Fruit fly (Drosophila melanogaster) whole organism, embryonic: ENCODE data around the gene CG14000.

Experiments used
- Abd-B ChIP-seq: fragments of 200-800 bp; sonication (Bioruptor generic); optimal IDR thresholded peaks from 2 replicates; lab custom pipeline; 2018; ENCODE audit warnings: missing biosample characterization, mild to moderate bottlenecking, missing genetic modification characterization, moderate library complexity
- Antp ChIP-seq: fragments of 200-800 bp; sonication (Bioruptor generic); optimal IDR thresholded peaks from 3 replicates; lab custom pipeline; 2016; ENCODE audit warnings: missing biosample characterization, missing genetic modification characterization
- Bgb ChIP-seq: fragments of 200-800 bp; sonication (Bioruptor generic); IDR thresholded peaks from 2 replicates; pipeline ENCODE4 v1.3.6; 2022; ENCODE audit warnings: missing biosample characterization, missing genetic modification characterization; ENCODE audit not compliant: partially characterized antibody
- CG10209 ChIP-seq: fragments of 200-800 bp; sonication (Bioruptor generic); optimal IDR thresholded peaks from 3 replicates; lab custom pipeline; 2017; ENCODE audit warnings: missing biosample characterization, mild to moderate bottlenecking, missing genetic modification characterization, missing genetic modification reagents
- CG11398 ChIP-seq: fragments of 200-800 bp; sonication (Bioruptor generic); optimal IDR thresholded peaks from 2 replicates; lab custom pipeline; 2016; ENCODE audit warnings: missing biosample characterization, missing genetic modification characterization
- CG12071 ChIP-seq: fragments of 200-800 bp; sonication (Bioruptor generic); optimal IDR thresholded peaks from 3 replicates; lab custom pipeline; 2018; ENCODE audit warnings: missing biosample characterization, mild to moderate bottlenecking, missing genetic modification characterization
- CG12391 ChIP-seq: fragments of 200-800 bp; sonication (Bioruptor generic); optimal IDR thresholded peaks from 3 replicates; lab custom pipeline; 2018; ENCODE audit warnings: missing biosample characterization, mild to moderate bottlenecking, missing genetic modification characterization, moderate library complexity
- CG14965 ChIP-seq: fragments of 200-800 bp; sonication (Bioruptor generic); optimal IDR thresholded peaks from 2 replicates; lab custom pipeline; 2016; ENCODE audit warnings: missing biosample characterization, missing genetic modification characterization, borderline replicate concordance
- CG15479 ChIP-seq: fragments of 200-800 bp; sonication (Bioruptor generic); optimal IDR thresholded peaks from 3 replicates; lab custom pipeline; 2019; ENCODE audit warnings: missing biosample characterization, mild to moderate bottlenecking, missing genetic modification characterization, moderate library complexity
- CG1603 ChIP-seq: fragments of 200-800 bp; sonication (Bioruptor generic); optimal IDR thresholded peaks from 2 replicates; lab custom pipeline; 2019; ENCODE audit warnings: missing biosample characterization, mild to moderate bottlenecking, missing genetic modification characterization, moderate library complexity
- CG16779 ChIP-seq: fragments of 200-800 bp; sonication (Bioruptor generic); IDR thresholded peaks from 2 replicates; pipeline ENCODE4 v1.3.6; 2022; ENCODE audit warnings: missing biosample characterization, missing genetic modification characterization
- CG17361 ChIP-seq: fragments of 200-800 bp; sonication (Bioruptor generic); IDR thresholded peaks from 3 replicates; pipeline ENCODE4 v1.3.6; 2022; ENCODE audit warnings: missing biosample characterization, missing genetic modification characterization
- CG17612 ChIP-seq: fragments of 200-800 bp; sonication (Bioruptor generic); IDR thresholded peaks from 2 replicates; pipeline ENCODE4 v1.3.6; 2022; ENCODE audit warnings: missing biosample characterization, missing genetic modification characterization
- CG17802 ChIP-seq: fragments of 200-800 bp; sonication (Bioruptor generic); optimal IDR thresholded peaks from 2 replicates; lab custom pipeline; 2018; ENCODE audit warnings: missing biosample characterization, mild to moderate bottlenecking, missing genetic modification characterization, moderate library complexity
- CG18599 ChIP-seq: fragments of 200-800 bp; sonication (Bioruptor generic); optimal IDR thresholded peaks from 3 replicates; lab custom pipeline; 2017; ENCODE audit warnings: missing biosample characterization, missing genetic modification characterization, mild to moderate bottlenecking, moderate library complexity, missing genetic modification reagents
- CG18764 ChIP-seq: fragments of 200-800 bp; sonication (Bioruptor generic); optimal IDR thresholded peaks from 3 replicates; lab custom pipeline; 2016; ENCODE audit warnings: missing biosample characterization, missing genetic modification characterization
- CG2129 ChIP-seq: fragments of 200-800 bp; sonication (Bioruptor generic); IDR thresholded peaks from 2 replicates; pipeline ENCODE4 v1.3.6; 2022; ENCODE audit warnings: missing biosample characterization, missing genetic modification characterization; ENCODE audit not compliant: partially characterized antibody
- CG2199 ChIP-seq: fragments of 200-800 bp; sonication (Bioruptor generic); IDR thresholded peaks from 3 replicates; pipeline ENCODE4 v1.3.6; 2022; ENCODE audit warnings: missing biosample characterization, missing genetic modification characterization
- CG4730 ChIP-seq: fragments of 200-800 bp; sonication (Bioruptor generic); IDR thresholded peaks from 2 replicates; pipeline ENCODE4 v1.3.6; 2022; ENCODE audit warnings: missing biosample characterization, missing genetic modification characterization
- CG7357 ChIP-seq: fragments of 200-800 bp; sonication (Bioruptor generic); IDR thresholded peaks from 3 replicates; pipeline ENCODE4 v1.3.6; 2022; ENCODE audit warnings: missing biosample characterization, missing genetic modification characterization
- CG8388 ChIP-seq: fragments of 200-800 bp; sonication (Bioruptor generic); optimal IDR thresholded peaks from 2 replicates; lab custom pipeline; 2019; ENCODE audit warnings: missing biosample characterization, mild to moderate bottlenecking, missing genetic modification characterization, moderate library complexity
- D19A ChIP-seq: fragments of 200-800 bp; optimal IDR thresholded peaks from 3 replicates; lab custom pipeline; 2019; ENCODE audit warnings: missing biosample characterization, mild to moderate bottlenecking, missing genetic modification characterization, moderate library complexity
- Dbx ChIP-seq: fragments of 200-800 bp; sonication (Bioruptor generic); IDR thresholded peaks from 3 replicates; pipeline ENCODE4 v1.3.6; 2022; ENCODE audit warnings: missing biosample characterization, missing genetic modification characterization
- Dp ChIP-seq: fragments of 200-800 bp; sonication (Bioruptor generic); optimal IDR thresholded peaks from 2 replicates; lab custom pipeline; 2018; ENCODE audit warnings: missing biosample characterization, mild to moderate bottlenecking, missing genetic modification characterization, moderate library complexity
- Drgx ChIP-seq: fragments of 200-800 bp; sonication (Bioruptor generic); IDR thresholded peaks from 2 replicates; pipeline ENCODE4 v1.3.6; 2022; ENCODE audit warnings: missing biosample characterization, missing genetic modification characterization
- HHEX ChIP-seq: fragments of 200-800 bp; sonication (Bioruptor generic); optimal IDR thresholded peaks from 3 replicates; lab custom pipeline; 2017; ENCODE audit warnings: missing biosample characterization, mild to moderate bottlenecking, missing genetic modification characterization, missing genetic modification reagents
- Lim3 ChIP-seq: fragments of 200-800 bp; sonication (Bioruptor generic); IDR thresholded peaks from 2 replicates; pipeline ENCODE4 v1.3.6; 2022; ENCODE audit warnings: missing biosample characterization, missing genetic modification characterization
- Lpt ChIP-seq: fragments of >200 bp; optimal IDR thresholded peaks from 2 replicates; lab custom pipeline; 2018; ENCODE audit warnings: missing biosample characterization, missing genetic modification characterization
- Max ChIP-seq: fragments of 200-800 bp; sonication (Bioruptor generic); optimal IDR thresholded peaks from 2 replicates; lab custom pipeline; 2016; ENCODE audit warnings: missing biosample characterization, mild to moderate bottlenecking, missing genetic modification characterization
- Med ChIP-seq: fragments of 200-800 bp; sonication (Bioruptor generic); peaks from one replicate; lab custom pipeline; 2016; ENCODE audit warnings: missing biosample characterization, missing genetic modification characterization, mild to moderate bottlenecking, inconsistent platforms, moderate library complexity
- Mes4 ChIP-seq: fragments of 200-800 bp; sonication (Bioruptor generic); optimal IDR thresholded peaks from 2 replicates; lab custom pipeline; 2016; ENCODE audit warnings: missing biosample characterization, missing genetic modification characterization
- NFAT ChIP-seq: fragments of 200-800 bp; sonication (Bioruptor generic); IDR thresholded peaks from 2 replicates; pipeline ENCODE4 v1.3.6; 2022; ENCODE audit warnings: missing biosample characterization, missing genetic modification characterization
- Ravus ChIP-seq: fragments of 200-800 bp; sonication (Bioruptor generic); IDR thresholded peaks from 2 replicates; pipeline ENCODE4 v1.3.6; 2022; ENCODE audit warnings: missing biosample characterization, missing genetic modification characterization
- Rx ChIP-seq: fragments of 200-800 bp; sonication (Bioruptor generic); IDR thresholded peaks from 2 replicates; pipeline ENCODE4 v1.3.6; 2022; ENCODE audit warnings: missing biosample characterization, missing genetic modification characterization
- Trl ChIP-seq, 3 experiments: fragments of >200 bp in 2 of 3; fragments of 200-800 bp in 1 of 3; sonication (Bioruptor generic) in 1 of 3; optimal IDR thresholded peaks; 2 replicates in 1 of 3; 3 replicates in 2 of 3; lab custom pipeline; 2016 to 2017; ENCODE audit warnings: missing biosample characterization in 1 of 3, missing genetic modification characterization in 1 of 3
- ase ChIP-seq: fragments of 200-800 bp; sonication (Bioruptor generic); IDR thresholded peaks from 3 replicates; pipeline ENCODE4 v1.3.6; 2022; ENCODE audit warnings: missing biosample characterization, missing genetic modification characterization
- caup ChIP-seq: fragments of 200-800 bp; sonication (Bioruptor generic); optimal IDR thresholded peaks from 3 replicates; lab custom pipeline; 2017; ENCODE audit warnings: missing biosample characterization, mild to moderate bottlenecking, missing genetic modification characterization, moderate library complexity; ENCODE audit not compliant: severe bottlenecking
- dmrt11E ChIP-seq: fragments of 200-800 bp; sonication (Bioruptor generic); optimal IDR thresholded peaks from 3 replicates; lab custom pipeline; 2018; ENCODE audit warnings: missing biosample characterization, mild to moderate bottlenecking, missing genetic modification characterization, moderate library complexity
- emc ChIP-seq: fragments of 200-800 bp; sonication (Bioruptor generic); optimal IDR thresholded peaks from 2 replicates; lab custom pipeline; 2016; ENCODE audit warnings: missing biosample characterization, missing genetic modification characterization
- gcm ChIP-seq: fragments of 200-800 bp; sonication (Bioruptor generic); optimal IDR thresholded peaks from 2 replicates; lab custom pipeline; 2019; ENCODE audit warnings: missing biosample characterization, mild to moderate bottlenecking, missing genetic modification characterization, moderate library complexity
- gfzf ChIP-seq: fragments of 200-800 bp; sonication (Bioruptor generic); optimal IDR thresholded peaks from 2 replicates; lab custom pipeline; 2016; ENCODE audit warnings: missing biosample characterization, mild to moderate bottlenecking, missing genetic modification characterization, moderate library complexity
- ham ChIP-seq: fragments of 200-800 bp; sonication (Bioruptor generic); IDR thresholded peaks from 2 replicates; pipeline ENCODE4 v1.3.6; 2022; ENCODE audit warnings: missing biosample characterization, missing genetic modification characterization
- lbe ChIP-seq: fragments of 200-800 bp; sonication (Bioruptor generic); optimal IDR thresholded peaks from 2 replicates; lab custom pipeline; 2016; ENCODE audit warnings: missing biosample characterization, mild to moderate bottlenecking, missing genetic modification characterization
- maf-S ChIP-seq: fragments of 200-800 bp; sonication (Bioruptor generic); optimal IDR thresholded peaks from 2 replicates; lab custom pipeline; 2016; ENCODE audit warnings: missing biosample characterization, missing genetic modification characterization
- psq ChIP-seq: fragments of 200-800 bp; sonication (Bioruptor generic); optimal IDR thresholded peaks from 2 replicates; lab custom pipeline; 2017; ENCODE audit warnings: missing biosample characterization, missing genetic modification characterization
- sr ChIP-seq: fragments of 200-800 bp; sonication (Bioruptor generic); IDR thresholded peaks from 3 replicates; pipeline ENCODE4 v1.3.6; 2022; ENCODE audit warnings: missing biosample characterization, missing genetic modification characterization
- ssp ChIP-seq: fragments of 200-800 bp; sonication (Bioruptor generic); IDR thresholded peaks from 2 replicates; pipeline ENCODE4 v1.3.6; 2022; ENCODE audit warnings: missing biosample characterization, missing genetic modification characterization
- sug ChIP-seq: fragments of 200-800 bp; optimal IDR thresholded peaks from 2 replicates; lab custom pipeline; 2019; ENCODE audit warnings: missing biosample characterization, mild to moderate bottlenecking, missing genetic modification characterization, moderate library complexity
- zfh1 ChIP-seq: fragments of 200-800 bp; sonication (Bioruptor generic); IDR thresholded peaks from 3 replicates; pipeline ENCODE4 v1.3.6; 2022; ENCODE audit warnings: missing biosample characterization, missing genetic modification characterization

CG14000 gene

DNA sequence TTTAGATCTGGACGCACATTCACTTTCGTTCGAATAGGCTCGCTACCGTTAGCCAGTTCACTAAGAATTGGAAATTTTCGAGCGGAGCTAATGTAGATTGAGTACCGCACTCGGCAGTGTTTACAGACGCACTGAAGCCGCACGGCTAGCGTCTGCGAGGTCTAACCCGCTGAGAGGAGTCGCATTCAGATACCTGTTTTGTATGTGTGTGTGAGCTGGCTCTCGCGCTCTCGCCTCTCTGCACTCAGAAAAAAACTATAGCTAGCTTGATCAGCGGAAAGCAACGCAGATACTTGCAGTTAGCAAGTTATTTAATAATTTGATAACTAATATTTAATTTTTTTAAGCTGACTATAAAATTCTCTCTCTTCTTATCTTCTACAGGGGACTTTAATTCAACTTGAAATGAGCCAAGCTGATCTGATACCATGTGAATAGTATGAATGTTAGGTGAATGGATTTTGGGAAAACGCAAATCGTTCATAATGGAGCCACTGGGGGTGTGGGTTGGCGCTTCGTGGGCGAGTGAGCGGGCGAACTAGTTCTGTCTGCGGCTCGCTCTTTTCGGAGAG is 30.6 kb downstream of the CG14000 start, which contains the start of gene rau (continued):
- TF ChIP-seq Dbx (peak; percentile 72), Lpt (no peak), Max (GFP tag; lab: Kevin White, UChicago) (peak; percentile 55), gfzf (GFP tag; lab: Kevin White, UChicago) (no peak), NFAT (GFP tag; lab: Robert Waterston, UW) (peak; percentile 57), CG4730 (GFP tag; lab: Robert Waterston, UW) (peak; percentile 49; the same call in 1 of the 2 replicates), Drgx (peak; percentile 76), psq (no peak), Med (GFP tag; lab: Kevin White, UChicago) (peak; percentile 87), CG16779 (GFP tag; lab: Robert Waterston, UW) (no peak), maf-S (peak; percentile 28), CG15479 (GFP tag; lab: Kevin White, UChicago) (no peak), CG12391 (tag; lab: Kevin White, UChicago) (peak; percentile 85), HHEX (GFP tag; lab: Kevin White, UChicago) (peak; percentile 68), CG14965 (GFP tag; lab: Kevin White, UChicago) (no peak), ham (GFP tag; lab: Robert Waterston, UW) (no peak), CG10209 (GFP tag; lab: Kevin White, UChicago) (peak; percentile 58), Lim3 (GFP tag; lab: Robert Waterston, UW) (no peak), dmrt11E (tag; lab: Kevin White, UChicago) (peak; percentile 76), lbe (GFP tag; lab: Kevin White, UChicago) (peak; percentile 38), CG8388 (peak; percentile 65), emc (GFP tag; lab: Kevin White, UChicago) (no peak), CG17802 (tag; lab: Kevin White, UChicago) (peak; percentile 22), CG7357 (GFP tag; lab: Robert Waterston, UW) (no peak), zfh1 (GFP tag; lab: Robert Waterston, UW) (peak; percentile 73; the same call in 2 of the 3 replicates), Abd-B (GFP tag; lab: Kevin White, UChicago) (peak; percentile 55), ssp (GFP tag; lab: Robert Waterston, UW) (peak; percentile 46), Dp (no peak), Trl (optimal IDR thresholded peaks at IDR 0.05; lab: Kevin White, UChicago) (peak; percentile 90 to 93), Trl (GFP tag; optimal IDR thresholded peaks at IDR 0.05; lab: Kevin White, UChicago) (no peak), D19A (tag; lab: Kevin White, UChicago) (peak; percentile 73), CG12071 (GFP tag; lab: Kevin White, UChicago) (peak; percentile 51), gcm (peak; percentile 85), ase (GFP tag; lab: Robert Waterston, UW) (peak; percentile 37; the same call in 1 of the 3 replicates), Bgb (GFP tag; lab: Robert Waterston, UW) (peak; percentile 44; the same call in 1 of the 2 replicates), CG18599 (GFP tag; lab: Kevin White, UChicago) (peak; percentile 84), Rx (GFP tag; lab: Robert Waterston, UW) (peak; percentile 44; the same call in 1 of the 2 replicates), CG2199 (GFP tag; lab: Robert Waterston, UW) (peak; percentile 84; the same call in 2 of the 3 replicates), CG18764 (GFP tag; lab: Kevin White, UChicago) (peak; percentile 71), CG1603 (tag; lab: Kevin White, UChicago) (peak; percentile 34), CG17612 (GFP tag; lab: Robert Waterston, UW) (0 out of 2 replicates have a peak, but pooled peaks have one; percentile 32), sug (peak; percentile 87), CG11398 (GFP tag; lab: Kevin White, UChicago) (peak; percentile 31), sr (GFP tag; lab: Robert Waterston, UW) (peak; percentile 90), CG17361 (peak; percentile 83), Mes4 (GFP tag; lab: Kevin White, UChicago) (peak; percentile 2), CG2129 (GFP tag; lab: Robert Waterston, UW) (no peak), Antp (GFP tag; lab: Kevin White, UChicago) (no peak), caup (GFP tag; lab: Kevin White, UChicago) (peak; percentile 56), Ravus (no peak)
